Worm (Caenorhabditis elegans): ENCODE results near the gene hacd-1.

Gene hacd-1

DNA sequence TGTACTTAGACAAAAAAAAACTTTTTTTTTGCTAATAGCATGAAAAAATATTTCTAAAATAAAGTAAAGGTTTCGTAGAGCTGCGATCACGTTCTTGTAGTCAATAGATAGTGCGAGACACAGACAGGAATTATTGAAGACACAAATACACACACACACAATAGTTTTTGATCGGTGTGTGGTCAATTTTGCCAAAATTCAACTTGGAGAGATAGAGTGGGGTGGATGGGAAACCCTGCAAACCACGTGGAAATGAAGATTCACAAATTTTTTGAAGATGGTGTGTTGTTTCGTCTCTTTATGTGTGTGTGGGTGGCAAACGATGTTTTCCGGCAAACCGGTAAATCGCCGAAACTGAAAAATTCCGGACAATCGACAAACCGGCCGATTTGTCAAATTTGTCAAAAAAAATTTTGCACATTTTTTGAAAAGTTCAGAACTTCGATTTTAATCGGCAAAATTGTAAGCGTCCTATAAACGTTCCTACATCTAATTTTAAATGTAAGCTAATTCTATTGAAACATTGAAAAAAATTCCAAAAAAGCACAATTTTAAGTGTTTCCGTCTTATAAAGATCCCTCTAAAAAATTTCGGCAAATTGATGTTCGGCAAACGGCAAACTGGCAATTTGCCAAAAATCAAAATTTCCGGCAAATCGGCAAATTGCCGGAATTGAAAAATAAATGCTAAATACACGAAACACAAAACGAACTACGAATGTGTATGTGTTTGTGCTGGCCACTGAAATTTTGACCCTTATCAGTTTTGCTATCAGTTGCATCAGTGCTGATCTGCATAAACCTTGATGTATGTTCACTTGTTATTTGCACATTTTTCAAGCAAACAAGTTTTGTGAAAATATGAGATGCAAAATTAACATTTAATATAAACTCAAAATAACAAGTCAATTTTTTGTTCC is 27.4 kb upstream of the hacd-1 start:
- TF ChIP-seq ztf-11 (tag; optimal IDR thresholded peaks at IDR 0.05) (no peak), nhr-28 (tag; optimal IDR thresholded peaks at IDR 0.05) (no peak), tbx-8 (GFP tag; optimal IDR thresholded peaks at IDR 0.05) (no peak), nhr-237 (tag; optimal IDR thresholded peaks at IDR 0.05) (no peak), bed-3 (GFP tag; optimal IDR thresholded peaks at IDR 0.05) (no peak), nhr-2 (tag; optimal IDR thresholded peaks at IDR 0.05) (no peak), hlh-1 (tag; optimal IDR thresholded peaks at IDR 0.05) (no peak), ces-1 (GFP tag; optimal IDR thresholded peaks at IDR 0.05) (no peak), zip-8 (tag; optimal IDR thresholded peaks at IDR 0.05) (no peak), drap-1 (GFP tag; optimal IDR thresholded peaks at IDR 0.05) (no peak), pha-4 (tag; optimal IDR thresholded peaks at IDR 0.05) (no peak), flh-1 (GFP tag; optimal IDR thresholded peaks at IDR 0.05) (no peak)

DNA sequence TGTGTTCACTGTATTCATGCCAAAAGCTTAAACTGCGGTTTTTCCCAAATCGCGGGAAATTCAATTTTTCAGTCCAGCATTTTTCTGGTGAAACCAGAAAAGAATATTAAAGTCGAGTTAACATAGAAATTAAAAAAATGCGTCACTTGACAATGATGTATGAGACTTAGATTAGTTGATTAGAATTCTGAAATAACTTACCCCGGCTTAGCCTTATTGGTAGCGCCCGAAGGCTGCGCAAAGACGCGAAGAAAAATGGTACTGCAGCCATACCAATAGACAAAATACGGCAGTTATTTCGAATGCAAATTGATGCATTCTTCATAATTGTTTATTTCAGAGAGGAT is 26.8 kb upstream of the hacd-1 start:
- TF ChIP-seq lin-13 (tag; optimal IDR thresholded peaks at IDR 0.05) = no peak
- TF ChIP-seq blmp-1 (tag; optimal IDR thresholded peaks at IDR 0.05) = no peak

DNA sequence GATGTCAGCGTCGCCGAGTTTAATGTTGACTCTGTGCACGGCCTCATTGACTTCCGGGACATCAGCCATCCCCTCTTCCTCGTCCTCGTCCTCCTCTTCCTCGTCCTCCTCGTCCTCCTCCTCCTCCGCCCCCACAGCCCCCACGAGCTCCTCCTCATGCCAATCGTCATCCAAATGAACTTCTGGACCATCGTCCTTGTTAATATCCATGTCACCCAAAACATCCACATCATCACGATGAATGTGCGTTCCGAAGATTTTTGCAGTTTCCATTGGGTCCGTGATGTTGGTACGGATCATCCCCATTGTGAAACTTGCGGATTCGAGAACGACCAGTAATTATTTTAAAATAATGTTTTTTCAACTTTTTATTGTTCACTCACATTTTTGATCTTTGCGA is 25.8 kb upstream of the hacd-1 start:
- TF ChIP-seq ceh-83 (GFP tag; optimal IDR thresholded peaks at IDR 0.05) (no peak), lin-32 (GFP tag; optimal IDR thresholded peaks at IDR 0.05) (no peak), elt-3 (tag; optimal IDR thresholded peaks at IDR 0.05) (no peak), M03D4.4 (tag; optimal IDR thresholded peaks at IDR 0.05) (no peak), zip-8 (tag; optimal IDR thresholded peaks at IDR 0.05) (no peak), nhr-237 (tag; optimal IDR thresholded peaks at IDR 0.05) (no peak), ztf-11 (tag; optimal IDR thresholded peaks at IDR 0.05) (no peak), ham-2 (GFP tag; optimal IDR thresholded peaks at IDR 0.05) (no peak), blmp-1 (tag; optimal IDR thresholded peaks at IDR 0.05) (no peak), nhr-28 (tag; optimal IDR thresholded peaks at IDR 0.05) (no peak), snpc-4 (tag; optimal IDR thresholded peaks at IDR 0.05) (no peak), nhr-2 (tag; optimal IDR thresholded peaks at IDR 0.05) (no peak), unc-39 (tag; optimal IDR thresholded peaks at IDR 0.05) (no peak), ces-1 (GFP tag; optimal IDR thresholded peaks at IDR 0.05) (no peak), hlh-1 (tag; optimal IDR thresholded peaks at IDR 0.05) (no peak), sptf-1 (tag; optimal IDR thresholded peaks at IDR 0.05) (no peak), unc-120 (tag; optimal IDR thresholded peaks at IDR 0.05; ENCODE audit: poor library complexity, severe bottlenecking) (no peak), sem-2 (GFP tag; optimal IDR thresholded peaks at IDR 0.05) (no peak), mab-5 (tag; optimal IDR thresholded peaks at IDR 0.05) (no peak), pha-4 (tag; optimal IDR thresholded peaks at IDR 0.05) (no peak)

DNA sequence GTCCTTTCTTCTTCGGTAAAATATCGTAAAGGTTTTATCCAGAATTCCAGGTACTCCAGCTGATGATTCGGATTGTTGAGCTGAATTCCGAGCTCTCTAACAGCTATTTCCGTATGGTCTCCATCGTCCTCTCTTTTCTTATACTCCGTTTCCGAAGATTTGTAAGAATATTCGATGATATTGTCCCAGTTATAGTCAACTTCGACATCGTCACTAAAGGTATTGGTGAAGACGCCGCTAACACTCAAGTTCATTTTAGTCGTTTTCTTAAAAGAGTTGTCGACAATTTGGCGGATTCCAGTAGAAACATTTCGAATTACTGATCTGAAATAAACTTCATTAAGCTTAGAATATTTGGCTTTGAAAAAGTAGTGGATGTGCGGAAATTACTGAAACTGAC is 25.1 kb upstream of the hacd-1 start:
- TF ChIP-seq sptf-1 (tag; optimal IDR thresholded peaks at IDR 0.05) (no peak), ces-1 (GFP tag; optimal IDR thresholded peaks at IDR 0.05) (no peak), lin-32 (GFP tag; optimal IDR thresholded peaks at IDR 0.05) (no peak), sem-2 (GFP tag; optimal IDR thresholded peaks at IDR 0.05) (no peak), mls-2 (tag; optimal IDR thresholded peaks at IDR 0.05) (no peak), mab-5 (tag; optimal IDR thresholded peaks at IDR 0.05) (no peak), nhr-28 (tag; optimal IDR thresholded peaks at IDR 0.05) (no peak), ceh-39 (tag; optimal IDR thresholded peaks at IDR 0.05) (no peak), lsy-2 (tag; optimal IDR thresholded peaks at IDR 0.05) (no peak), ztf-11 (tag; optimal IDR thresholded peaks at IDR 0.05) (no peak), ceh-83 (GFP tag; optimal IDR thresholded peaks at IDR 0.05) (no peak), zip-8 (tag; optimal IDR thresholded peaks at IDR 0.05) (no peak)

DNA sequence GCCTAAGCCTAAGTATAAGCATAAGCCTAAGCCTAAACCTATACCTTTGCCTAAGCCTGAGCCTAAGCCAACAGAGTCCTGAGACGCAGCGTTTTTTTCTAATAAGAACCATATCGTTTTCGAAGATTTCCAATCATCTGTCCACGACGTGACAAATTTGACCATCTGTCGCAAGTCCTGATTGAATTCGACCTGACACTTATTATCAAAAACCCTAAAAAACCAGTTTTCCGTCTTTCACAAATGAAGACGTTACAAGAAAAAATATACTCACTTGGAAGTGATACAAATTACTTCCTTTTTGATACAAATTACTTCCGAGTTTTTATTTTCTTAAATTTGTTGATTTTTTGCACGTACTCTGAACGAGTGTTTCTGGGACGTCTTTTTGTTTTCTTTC is 22.0 kb upstream of the hacd-1 start:
- TF ChIP-seq nhr-76 (tag; optimal IDR thresholded peaks at IDR 0.05) (no peak), hlh-1 (tag; optimal IDR thresholded peaks at IDR 0.05) (no peak)

DNA sequence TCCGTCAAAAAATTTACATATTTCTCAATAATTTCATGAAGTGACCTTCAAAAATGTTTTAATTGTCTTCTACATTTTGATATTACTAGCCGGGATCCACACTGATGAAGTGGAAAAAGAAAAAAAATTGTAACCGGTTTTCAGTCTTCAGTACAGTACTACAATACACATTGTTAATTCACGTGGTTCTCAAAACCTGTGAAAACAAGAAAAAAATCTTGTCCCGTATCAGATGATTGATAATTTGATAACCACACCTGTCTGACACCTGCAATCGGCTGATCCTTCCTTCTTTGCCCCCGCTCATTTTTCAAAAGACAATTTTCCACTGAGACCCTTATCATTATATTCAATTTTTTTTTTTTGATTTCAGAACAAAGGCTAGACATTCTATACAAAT is 21.3 kb upstream of the hacd-1 start, which contains the start of gene R09B5.11:
Gene R09B5.11 (plus strand): TSS at position 374 of the 400 bp plus-strand sequence.
- no peak for TF ChIP-seq elt-3 (tag; optimal IDR thresholded peaks at IDR 0.05)
- TF ChIP-seq nhr-12 (tag; optimal IDR thresholded peaks at IDR 0.05) = no peak
- no peak for TF ChIP-seq nhr-237 (tag; optimal IDR thresholded peaks at IDR 0.05)
- no peak for TF ChIP-seq unc-62 (GFP tag; optimal IDR thresholded peaks at IDR 0.05)
- TF ChIP-seq cnd-1 (tag; optimal IDR thresholded peaks at IDR 0.05) = no peak
- no peak for TF ChIP-seq bed-3 (GFP tag; optimal IDR thresholded peaks at IDR 0.05)
- no peak for TF ChIP-seq ceh-39 (tag; optimal IDR thresholded peaks at IDR 0.05)
- TF ChIP-seq unc-120 (tag; optimal IDR thresholded peaks at IDR 0.05; ENCODE audit: poor library complexity, severe bottlenecking) = no peak
- no peak for TF ChIP-seq tbx-8 (GFP tag; optimal IDR thresholded peaks at IDR 0.05)
- TF ChIP-seq hlh-1 (tag; optimal IDR thresholded peaks at IDR 0.05) = no peak
